Fruit fly (Drosophila melanogaster): ENCODE measurements around the gene CG32801.

DNA sequence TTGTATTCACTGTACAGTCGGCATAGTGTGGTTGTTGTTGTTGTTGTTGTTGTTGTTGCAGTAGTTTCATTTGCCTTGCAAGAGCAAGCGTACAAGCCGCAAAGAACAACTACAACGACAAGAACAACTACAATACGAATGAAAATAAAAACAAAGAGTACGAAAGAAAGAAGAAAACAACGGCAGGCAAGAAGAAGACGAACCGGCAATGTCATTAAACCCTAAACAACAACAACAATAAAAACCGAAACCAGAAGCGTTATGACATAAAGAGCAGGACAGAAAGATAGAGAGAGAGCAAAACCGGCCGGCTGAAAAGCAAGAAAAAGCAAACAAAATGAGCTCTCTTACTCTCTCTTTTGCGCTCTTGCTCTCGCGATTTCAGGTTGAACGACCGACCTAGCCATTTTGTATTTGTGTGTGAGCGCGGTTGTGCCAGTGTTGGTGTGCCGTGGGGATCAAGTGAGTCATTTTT is 45.0 kb upstream of the CG32801 start:
- TF ChIP-seq psq (optimal IDR thresholded peaks at IDR 0.05) = no peak
- TF ChIP-seq insv (optimal IDR thresholded peaks at IDR 0.05) = no peak
- no peak for TF ChIP-seq Myc (optimal IDR thresholded peaks at IDR 0.05)
- TF ChIP-seq h (optimal IDR thresholded peaks at IDR 0.05) = no peak
